Worm (Caenorhabditis elegans): ENCODE measurements around the gene gsnl-1.

Gene gsnl-1

DNA sequence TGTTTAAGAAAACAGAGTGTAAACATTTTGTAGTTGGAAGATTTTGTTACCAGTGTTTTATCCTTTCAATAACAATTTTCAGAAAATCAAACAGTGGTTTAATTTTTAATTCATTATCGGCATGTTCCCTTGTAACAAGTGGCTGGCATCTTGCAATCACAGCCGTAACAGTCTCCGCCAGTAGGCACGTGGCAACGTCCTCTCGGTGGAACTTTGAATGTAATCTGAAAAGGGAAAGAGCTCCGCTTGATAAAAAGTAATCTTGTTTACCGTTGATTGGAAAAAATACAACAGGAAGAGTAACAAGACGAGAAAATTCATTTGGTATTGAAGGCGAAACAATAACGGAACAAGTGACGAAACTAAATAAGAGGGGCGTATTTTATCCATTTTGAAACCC lies 7.4 kb upstream of the gsnl-1 start, which contains the start of gene K06A4.10 (continued):
- TF ChIP-seq daf-8 (GFP tag; IDR thresholded peaks at IDR 0.05): no peak
- TF ChIP-seq nhr-25 (tag; optimal IDR thresholded peaks at IDR 0.05; ENCODE audit: borderline replicate concordance, insufficient read depth): no peak
- no peak for TF ChIP-seq ztf-11 (tag; optimal IDR thresholded peaks at IDR 0.05)
- TF ChIP-seq nhr-28 (tag; optimal IDR thresholded peaks at IDR 0.05): peak; percentile 13
- no peak for TF ChIP-seq nhr-111 (GFP tag; optimal IDR thresholded peaks at IDR 0.05)
- TF ChIP-seq Y5F2A.4 (GFP tag; optimal IDR thresholded peaks at IDR 0.05): no peak
- no peak for TF ChIP-seq T20F7.1 (GFP tag; optimal IDR thresholded peaks at IDR 0.05)
- peak; percentile 53 for TF ChIP-seq hlh-11 (tag; optimal IDR thresholded peaks at IDR 0.05)
- TF ChIP-seq duxl-1 (tag; optimal IDR thresholded peaks at IDR 0.05; ENCODE audit: poor library complexity): no peak
- no peak for TF ChIP-seq snpc-1.2 (GFP tag; IDR thresholded peaks at IDR 0.05)
- no peak for TF ChIP-seq lin-29 (GFP tag; IDR thresholded peaks at IDR 0.05)
- TF ChIP-seq F37D6.2 (tag; optimal IDR thresholded peaks at IDR 0.05): no peak
- TF ChIP-seq zip-2 (tag; optimal IDR thresholded peaks at IDR 0.05): no peak
- no peak for TF ChIP-seq ceh-62 (tag; optimal IDR thresholded peaks at IDR 0.05)
- TF ChIP-seq mdl-1 (tag; optimal IDR thresholded peaks at IDR 0.05): peak in 1 of 2 experiments; percentile 38
- peak; percentile 18; the same call in 1 of the 2 replicates for TF ChIP-seq tra-1 (GFP tag; IDR thresholded peaks at IDR 0.05)
- TF ChIP-seq daf-16 (GFP tag; optimal IDR thresholded peaks at IDR 0.05): no peak
- peak; percentile 64 for TF ChIP-seq daf-16 (tag; optimal IDR thresholded peaks at IDR 0.05)
- TF ChIP-seq nhr-77 (tag; optimal IDR thresholded peaks at IDR 0.05): peak; percentile 36
- peak; percentile 45; the same call in 1 of the 2 replicates for TF ChIP-seq lin-1 (GFP tag; IDR thresholded peaks at IDR 0.05)
- TF ChIP-seq ztf-7 (tag; optimal IDR thresholded peaks at IDR 0.05): no peak

DNA sequence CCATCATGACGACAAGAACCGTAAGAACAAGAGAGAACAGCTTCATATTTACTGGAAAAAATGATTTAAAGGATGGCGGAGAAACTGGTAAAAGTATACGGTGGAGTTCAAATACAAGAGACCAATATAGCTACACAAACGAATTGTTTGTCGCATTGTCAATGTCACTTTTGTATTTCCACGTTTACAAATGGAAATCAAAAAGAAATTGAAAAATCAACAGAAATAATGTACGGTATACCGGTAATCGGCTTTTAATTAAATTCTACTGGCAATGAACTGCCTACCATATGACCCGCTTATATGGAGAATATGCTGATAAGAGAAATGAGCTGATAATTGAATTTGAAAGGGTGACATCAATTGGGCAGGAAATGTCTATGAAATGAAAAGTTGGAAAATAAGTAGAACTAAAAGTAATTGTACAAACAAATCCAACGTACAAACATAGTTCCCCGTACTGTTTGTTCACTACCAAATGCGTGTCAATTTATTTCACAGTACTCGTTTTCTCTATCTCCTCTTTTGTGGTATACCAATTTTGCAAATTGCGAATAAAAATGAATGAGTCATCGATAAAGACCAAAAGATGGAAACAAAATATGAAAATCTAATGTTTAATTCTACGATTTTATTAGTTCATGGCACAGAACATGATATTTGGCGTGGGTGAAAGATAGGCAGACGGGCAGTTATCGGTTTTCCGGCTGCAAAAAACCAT lies 5.2 kb upstream of the gsnl-1 start, which contains the start of gene K06A4.7:
TSS of gene K06A4.7 (minus strand) at position 51 of the 721 bp plus-strand sequence.
- TF ChIP-seq attf-4 (tag; optimal IDR thresholded peaks at IDR 0.05) (no peak), mdl-1 (tag; optimal IDR thresholded peaks at IDR 0.05) (peak in 1 of 2 experiments; percentile 33), hlh-11 (tag; optimal IDR thresholded peaks at IDR 0.05) (peak; percentile 76), dmd-6 (GFP tag; IDR thresholded peaks at IDR 0.05) (peak; percentile 51), daf-16 (GFP tag; optimal IDR thresholded peaks at IDR 0.05) (no peak), daf-16 (tag; optimal IDR thresholded peaks at IDR 0.05) (peak; percentile 64), lin-13 (GFP tag; optimal IDR thresholded peaks at IDR 0.05) (no peak), lin-1 (GFP tag; IDR thresholded peaks at IDR 0.05) (0 out of 2 replicates have a peak, but pooled peaks have one; percentile 17), nhr-28 (tag; optimal IDR thresholded peaks at IDR 0.05) (peak; percentile 48), hif-1 (tag; optimal IDR thresholded peaks at IDR 0.05) (peak in 1 of 2 experiments; percentile 1), F10B5.3 (tag; optimal IDR thresholded peaks at IDR 0.05) (no peak), dve-1 (tag; optimal IDR thresholded peaks at IDR 0.05; ENCODE audit: insufficient read depth) (peak; percentile 21), aha-1 (tag) (peak; percentile 55), unc-130 (GFP tag; optimal IDR thresholded peaks at IDR 0.05) (no peak)

DNA sequence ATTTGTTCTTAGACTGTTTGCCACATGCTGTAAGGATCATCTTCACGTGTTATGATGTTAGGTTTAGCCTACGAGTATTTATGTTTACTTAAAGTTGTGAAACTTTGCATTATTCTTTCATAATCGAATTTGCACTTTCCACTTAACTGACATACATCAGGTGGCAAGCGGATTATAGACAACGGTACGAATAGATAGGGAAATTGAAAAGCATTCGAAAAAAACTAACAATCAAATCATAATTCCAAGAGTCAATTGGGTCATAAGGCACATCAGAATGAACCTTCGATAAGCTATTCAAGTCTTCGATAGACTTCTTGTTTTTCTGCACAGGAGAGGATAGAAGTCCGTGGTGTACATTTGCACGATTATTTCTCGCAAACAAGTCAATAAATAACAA lies 4.4 kb upstream of the gsnl-1 start:
- TF ChIP-seq dmd-6 (GFP tag; IDR thresholded peaks at IDR 0.05) (peak; percentile 68), pqm-1 (tag; optimal IDR thresholded peaks at IDR 0.05) (peak; percentile 19), sdz-12 (GFP tag; optimal IDR thresholded peaks at IDR 0.05) (no peak), dve-1 (tag; optimal IDR thresholded peaks at IDR 0.05; ENCODE audit: insufficient read depth) (peak; percentile 56), daf-16 (GFP tag; optimal IDR thresholded peaks at IDR 0.05) (no peak), daf-16 (tag; optimal IDR thresholded peaks at IDR 0.05) (peak; percentile 26), tra-1 (GFP tag; IDR thresholded peaks at IDR 0.05) (no peak), hlh-11 (tag; optimal IDR thresholded peaks at IDR 0.05) (peak; percentile 35), T26A8.4 (GFP tag; IDR thresholded peaks at IDR 0.05) (no peak), nhr-28 (tag; optimal IDR thresholded peaks at IDR 0.05) (peak; percentile 26)

DNA sequence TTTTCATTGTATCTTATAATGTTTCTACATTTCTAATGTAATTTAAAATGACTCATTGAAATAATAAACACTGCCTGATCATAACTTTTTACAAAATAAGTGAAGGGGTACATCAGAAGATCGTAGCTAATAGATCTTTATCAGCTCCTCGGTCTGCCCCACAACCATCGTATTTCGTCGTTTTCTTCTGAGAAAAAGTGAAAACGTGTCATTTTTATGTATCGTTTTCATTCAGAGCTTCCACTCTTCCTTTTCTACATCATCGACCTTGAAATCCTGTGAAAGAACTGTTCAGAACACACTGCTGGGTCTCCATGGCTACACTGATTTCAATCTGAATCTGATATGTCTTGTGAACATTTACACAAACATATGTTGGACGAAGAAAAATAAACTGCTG lies 2.5 kb downstream of the gsnl-1 start:
- TF ChIP-seq nhr-111 (GFP tag; optimal IDR thresholded peaks at IDR 0.05) (no peak), nhr-102 (tag; optimal IDR thresholded peaks at IDR 0.05) (no peak), F10B5.3 (tag; optimal IDR thresholded peaks at IDR 0.05) (no peak), nhr-28 (tag; optimal IDR thresholded peaks at IDR 0.05) (no peak), ztf-7 (tag; optimal IDR thresholded peaks at IDR 0.05) (no peak)
